Worm (Caenorhabditis elegans) whole organism, L3 larva: ENCODE results near the gene fbxb-26.
"Not testable (repeated sequence)": the region's sequence is repeated elsewhere in the genome, so short reads cannot be mapped to it uniquely, and the experiment has no call there.

Experiments
- ama-1 ChIP-seq: fragments of 150-350 bp; optimal IDR thresholded peaks from 2 replicates; lab custom pipeline; 2018
- ceh-82 ChIP-seq: fragments of 150-350 bp; optimal IDR thresholded peaks from 2 replicates; lab custom pipeline; 2014; ENCODE audit warnings: missing biosample characterization, missing genetic modification characterization
- elt-3 ChIP-seq, 3 experiments: fragments of 150-350 bp in 1 of 3; sonication (generic microtip) in 2 of 3; optimal IDR thresholded peaks; 2 replicates in 2 of 3; 4 replicates in 1 of 3; lab custom pipeline; 2014 to 2017; ENCODE audit warnings: missing biosample characterization in 3 of 3, missing genetic modification characterization in 3 of 3
- eor-1 ChIP-seq, 2 experiments: fragments of 150-350 bp; optimal IDR thresholded peaks; 2 replicates each; lab custom pipeline; 2014 to 2018; ENCODE audit warnings: missing biosample characterization in 2 of 2, missing genetic modification characterization in 2 of 2
- mdl-1 ChIP-seq: fragments of 150-350 bp; optimal IDR thresholded peaks from 2 replicates; lab custom pipeline; 2014; ENCODE audit warnings: missing biosample characterization, missing genetic modification characterization
- nhr-28 ChIP-seq: fragments of 150-350 bp; optimal IDR thresholded peaks from 2 replicates; lab custom pipeline; 2014; ENCODE audit warnings: missing biosample characterization, missing genetic modification characterization
- nhr-67 ChIP-seq: fragments of 150-350 bp; optimal IDR thresholded peaks from 2 replicates; lab custom pipeline; 2014; ENCODE audit warnings: missing biosample characterization, missing genetic modification characterization
- pqm-1 ChIP-seq: fragments of 150-350 bp; optimal IDR thresholded peaks from 2 replicates; lab custom pipeline; 2017; ENCODE audit warnings: missing biosample characterization, missing genetic modification characterization, inconsistent platforms
- unc-39 ChIP-seq: sonication (generic microtip); optimal IDR thresholded peaks from 4 replicates; lab custom pipeline; 2017; ENCODE audit warnings: missing biosample characterization, missing genetic modification characterization
- unc-62 ChIP-seq: fragments of 150-350 bp; sonication (generic microtip); optimal IDR thresholded peaks from 4 replicates; lab custom pipeline; 2014; ENCODE audit warnings: missing biosample characterization, missing genetic modification reagents, missing genetic modification characterization
- ztf-4 ChIP-seq: fragments of 150-350 bp; optimal IDR thresholded peaks from 2 replicates; lab custom pipeline; 2014; ENCODE audit warnings: missing biosample characterization, missing genetic modification characterization

ce11 chrII:1660888-1661287, 21.4 kb upstream of the fbxb-26 start, which contains the start of gene ZC204.13:
- not testable (repeated sequence) for TF ChIP-seq elt-3 (tag; optimal IDR thresholded peaks at IDR 0.05; lab: Kevin White, UChicago); eor-1 (tag; optimal IDR thresholded peaks at IDR 0.05; lab: Kevin White, UChicago); pqm-1 (tag; lab: Kevin White, UChicago); unc-62; nhr-28 (tag; lab: Kevin White, UChicago); ama-1 (lab: Kevin White, UChicago); nhr-67 (tag; lab: Kevin White, UChicago); unc-39 (tag; lab: Kevin White, UChicago); ztf-4; mdl-1; ceh-82 (tag; lab: Kevin White, UChicago)
